Worm (Caenorhabditis elegans): Measurements from ENCODE around the gene C03F11.2.

The C03F11.2 gene

ce11 chrX:5397300-5397699 is at the start of gene C03F11.2:
C03F11.2 (minus strand) TSS chrX:5397400.
- TF ChIP-seq snpc-4 (tag; optimal IDR thresholded peaks at IDR 0.05) (no peak), zag-1 (tag; optimal IDR thresholded peaks at IDR 0.05) (no peak), nhr-6 (tag; optimal IDR thresholded peaks at IDR 0.05) (no peak), unc-62 (GFP tag; optimal IDR thresholded peaks at IDR 0.05) (no peak)

- TF ChIP-seq snpc-4 (tag; optimal IDR thresholded peaks at IDR 0.05) (no peak), F13H6.1 (tag; optimal IDR thresholded peaks at IDR 0.05) (no peak), elt-1 (tag; optimal IDR thresholded peaks at IDR 0.05) (no peak), nhr-237 (tag; optimal IDR thresholded peaks at IDR 0.05) (no peak), gmeb-1 (tag; optimal IDR thresholded peaks at IDR 0.05) (no peak), lin-13 (GFP tag; optimal IDR thresholded peaks at IDR 0.05) (no peak), nhr-25 (tag; optimal IDR thresholded peaks at IDR 0.05) (no peak), unc-39 (tag; optimal IDR thresholded peaks at IDR 0.05) (no peak), mdl-1 (tag; optimal IDR thresholded peaks at IDR 0.05) (no peak)
These were observed 47.7 kb upstream of the C03F11.2 start, which contains the start of gene itm-2 for ce11 chrX:5444863-5445262. itm-2 (plus strand) TSS chrX:5445163.

- no peak for TF ChIP-seq blmp-1 (tag; optimal IDR thresholded peaks at IDR 0.05; ENCODE audit: insufficient read depth)
- TF ChIP-seq skn-1 (tag; optimal IDR thresholded peaks at IDR 0.05), result no peak
These were observed 36.7 kb upstream of the C03F11.2 start for ce11 chrX:5433912-5434311.

ce11 chrX:5429335-5429734 is 32.1 kb upstream of the C03F11.2 start:
- TF ChIP-seq aly-2 (tag; optimal IDR thresholded peaks at IDR 0.05), result peak; percentile 95
- no peak for TF ChIP-seq ztf-1 (GFP tag; conservative IDR thresholded peaks at IDR 0.05)
- TF ChIP-seq nhr-6 (tag; optimal IDR thresholded peaks at IDR 0.05), result peak; percentile 98
- TF ChIP-seq lin-13 (GFP tag; optimal IDR thresholded peaks at IDR 0.05), result peak; percentile 96
- peak; percentile 73 for TF ChIP-seq dmd-4 (tag; optimal IDR thresholded peaks at IDR 0.05)
- peak; percentile 94 for TF ChIP-seq ztf-4 (tag; optimal IDR thresholded peaks at IDR 0.05)
- TF ChIP-seq nhr-237 (tag; optimal IDR thresholded peaks at IDR 0.05), result peak; percentile 93
- TF ChIP-seq nhr-77 (tag; optimal IDR thresholded peaks at IDR 0.05), result peak; percentile 96
- no peak for TF ChIP-seq ama-1 (optimal IDR thresholded peaks at IDR 0.05)
- TF ChIP-seq mbf-1 (tag; optimal IDR thresholded peaks at IDR 0.05), result peak; percentile 68
- TF ChIP-seq F13H6.1 (tag; optimal IDR thresholded peaks at IDR 0.05), result peak; percentile 99
- TF ChIP-seq gmeb-1 (tag; optimal IDR thresholded peaks at IDR 0.05), result peak; percentile 93
- peak; percentile 98 for TF ChIP-seq sem-4 (tag; optimal IDR thresholded peaks at IDR 0.05)
- TF ChIP-seq ceh-82 (tag; optimal IDR thresholded peaks at IDR 0.05), result peak; percentile 94
- TF ChIP-seq blmp-1 (tag; optimal IDR thresholded peaks at IDR 0.05; ENCODE audit: insufficient read depth), result peak; percentile 86
- TF ChIP-seq ceh-16 (tag; optimal IDR thresholded peaks at IDR 0.05), result peak; percentile 99
- peak in 1 of 2 experiments; percentile 89 for TF ChIP-seq mdl-1 (tag; optimal IDR thresholded peaks at IDR 0.05)
- TF ChIP-seq sma-9 (GFP tag; optimal IDR thresholded peaks at IDR 0.05), result peak; percentile 97
- TF ChIP-seq sma-9 (tag; optimal IDR thresholded peaks at IDR 0.05), result no peak
- peak; percentile 82 for TF ChIP-seq peb-1 (tag; optimal IDR thresholded peaks at IDR 0.05)
- peak; percentile 76 for TF ChIP-seq nhr-11 (tag; optimal IDR thresholded peaks at IDR 0.05)
- peak; percentile 93 for TF ChIP-seq unc-39 (tag; optimal IDR thresholded peaks at IDR 0.05)
- TF ChIP-seq ZK546.5 (tag; optimal IDR thresholded peaks at IDR 0.05), result peak; percentile 69
- no peak for TF ChIP-seq nhr-23 (tag; optimal IDR thresholded peaks at IDR 0.05)
- TF ChIP-seq unc-62 (GFP tag; optimal IDR thresholded peaks at IDR 0.05), result peak; percentile 84
- peak; percentile 93 to 95 for TF ChIP-seq lsy-2 (tag; optimal IDR thresholded peaks at IDR 0.05)
- no peak for TF ChIP-seq snpc-4 (tag; optimal IDR thresholded peaks at IDR 0.05)
- TF ChIP-seq alr-1 (tag; optimal IDR thresholded peaks at IDR 0.05), result peak; percentile 83
- peak; percentile 99 for TF ChIP-seq nhr-21 (tag; optimal IDR thresholded peaks at IDR 0.05)
- TF ChIP-seq nhr-25 (tag; optimal IDR thresholded peaks at IDR 0.05), result peak; percentile 98
- peak; percentile 98 for TF ChIP-seq fos-1 (tag; optimal IDR thresholded peaks at IDR 0.05)
- peak; percentile 58 for TF ChIP-seq nhr-12 (tag; optimal IDR thresholded peaks at IDR 0.05)
- TF ChIP-seq crh-2 (tag; optimal IDR thresholded peaks at IDR 0.05), result peak; percentile 99
- TF ChIP-seq egl-27 (tag; optimal IDR thresholded peaks at IDR 0.05), result peak; percentile 90
- TF ChIP-seq skn-1 (tag; optimal IDR thresholded peaks at IDR 0.05), result peak; percentile 66
- TF ChIP-seq nhr-10 (tag; optimal IDR thresholded peaks at IDR 0.05), result peak; percentile 96
- TF ChIP-seq R02D3.7 (tag; optimal IDR thresholded peaks at IDR 0.05), result peak; percentile 74
- TF ChIP-seq nhr-129 (tag; optimal IDR thresholded peaks at IDR 0.05), result peak; percentile 100
- TF ChIP-seq zag-1 (tag; optimal IDR thresholded peaks at IDR 0.05), result peak; percentile 96
- TF ChIP-seq C34F6.9 (tag; optimal IDR thresholded peaks at IDR 0.05), result peak; percentile 96
- TF ChIP-seq sma-3 (GFP tag; optimal IDR thresholded peaks at IDR 0.05), result peak; percentile 99
- TF ChIP-seq elt-1 (tag; optimal IDR thresholded peaks at IDR 0.05), result no peak
- peak; percentile 51 for TF ChIP-seq ztf-11 (tag; optimal IDR thresholded peaks at IDR 0.05)
- peak; percentile 95 for TF ChIP-seq lin-39 (tag; optimal IDR thresholded peaks at IDR 0.05)
- peak; percentile 98 for TF ChIP-seq lin-11 (tag; optimal IDR thresholded peaks at IDR 0.05)
- TF ChIP-seq Y55F3AM.14 (GFP tag; optimal IDR thresholded peaks at IDR 0.05), result peak; percentile 89
- peak; percentile 99 for TF ChIP-seq unc-55 (GFP tag; optimal IDR thresholded peaks at IDR 0.05)

All from whole organism, L2 larva.